Worm (Caenorhabditis elegans): ENCODE results near the gene F58F9.9.

The F58F9.9 gene

DNA sequence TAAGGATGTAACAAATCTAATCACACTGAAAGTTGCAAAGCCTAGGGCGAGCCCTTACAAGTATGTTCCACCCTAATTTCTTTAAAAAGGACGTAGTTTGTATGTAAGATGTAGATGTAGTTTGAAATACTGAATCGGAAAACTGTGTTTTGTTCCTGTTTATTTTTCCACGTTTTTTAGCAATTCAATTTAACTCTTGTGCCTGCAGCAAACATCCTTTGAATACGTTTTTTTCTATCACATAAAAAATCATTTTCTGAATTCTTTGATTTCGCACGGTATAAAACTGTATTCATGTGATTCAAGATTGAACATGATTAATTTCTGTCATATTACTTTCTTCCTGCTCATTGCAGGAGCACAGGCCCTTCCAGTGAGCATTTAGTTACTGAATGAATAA, at the start of gene F58F9.9:
Gene F58F9.9 (plus strand): TSS at position 301 of the 400 bp plus-strand sequence.
- TF ChIP-seq ztf-29 (GFP tag; IDR thresholded peaks at IDR 0.05) (no peak), cog-1 (tag; optimal IDR thresholded peaks at IDR 0.05) (no peak), ref-1 (GFP tag; conservative IDR thresholded peaks at IDR 0.05) (no peak), med-1 (GFP tag; optimal IDR thresholded peaks at IDR 0.05; ENCODE audit: insufficient read depth) (no peak), T22C8.4 (GFP tag; IDR thresholded peaks at IDR 0.05) (no peak), ztf-23 (GFP tag; IDR thresholded peaks at IDR 0.05) (no peak), klf-2 (GFP tag; conservative IDR thresholded peaks at IDR 0.05) (no peak), flt-1 (GFP tag; IDR thresholded peaks at IDR 0.05) (no peak), tab-1 (GFP tag; IDR thresholded peaks at IDR 0.05) (no peak)

DNA sequence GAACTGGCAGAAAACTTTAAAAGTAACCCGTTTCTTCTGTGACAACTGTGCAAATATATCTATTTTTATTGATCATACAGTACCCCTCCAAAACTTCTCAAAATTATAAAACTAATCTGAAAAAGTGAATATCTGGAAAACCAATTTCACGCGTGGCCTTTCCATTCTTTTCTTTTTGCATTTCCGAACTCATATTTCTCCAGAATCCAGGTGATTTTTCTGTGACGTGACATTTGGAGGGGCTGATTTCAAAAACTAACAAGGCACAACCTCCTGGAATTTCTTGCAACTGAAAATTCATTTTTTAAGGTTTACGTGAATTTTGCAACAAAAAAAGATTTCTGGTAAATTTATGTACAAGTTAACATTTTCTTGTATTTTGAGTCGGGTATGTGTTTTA, 39.8 kb upstream of the F58F9.9 start:
- no peak for TF ChIP-seq cog-1 (tag; optimal IDR thresholded peaks at IDR 0.05)
- no peak for TF ChIP-seq med-1 (GFP tag; optimal IDR thresholded peaks at IDR 0.05; ENCODE audit: insufficient read depth)
- no peak for TF ChIP-seq ref-1 (GFP tag; conservative IDR thresholded peaks at IDR 0.05)
- no peak for TF ChIP-seq flt-1 (GFP tag; IDR thresholded peaks at IDR 0.05)
- no peak for TF ChIP-seq ztf-23 (GFP tag; IDR thresholded peaks at IDR 0.05)

DNA sequence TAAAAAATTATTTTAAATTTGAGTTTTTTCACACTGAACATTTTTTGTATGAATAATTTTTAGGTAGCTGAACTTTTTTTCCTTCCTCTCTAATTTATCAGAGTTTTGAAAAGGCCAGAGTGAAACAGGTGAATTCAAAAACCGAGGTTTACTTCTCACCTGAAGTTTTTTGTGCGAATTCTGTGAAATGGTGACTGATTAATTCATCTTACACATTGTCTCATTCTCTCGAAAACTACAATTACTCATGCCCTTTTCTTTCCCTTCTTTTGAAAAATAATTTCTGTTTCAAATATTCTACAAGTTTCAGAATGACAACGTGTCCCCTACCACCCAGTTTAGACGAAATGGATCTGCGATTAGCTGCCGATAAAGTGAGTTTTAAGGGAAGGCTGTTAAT, 38.3 kb upstream of the F58F9.9 start, which contains the start of gene tkr-2:
Gene tkr-2 (plus strand): TSS at position 301 of the 400 bp plus-strand sequence.
- TF ChIP-seq ztf-29 (GFP tag; IDR thresholded peaks at IDR 0.05): no peak
- TF ChIP-seq ref-1 (GFP tag; conservative IDR thresholded peaks at IDR 0.05): no peak
- no peak for TF ChIP-seq med-1 (GFP tag; optimal IDR thresholded peaks at IDR 0.05; ENCODE audit: insufficient read depth)
- TF ChIP-seq ztf-23 (GFP tag; IDR thresholded peaks at IDR 0.05): no peak
- TF ChIP-seq T22C8.4 (GFP tag; IDR thresholded peaks at IDR 0.05): no peak
- no peak for TF ChIP-seq tab-1 (GFP tag; IDR thresholded peaks at IDR 0.05)
- no peak for TF ChIP-seq klf-2 (GFP tag; conservative IDR thresholded peaks at IDR 0.05)

DNA sequence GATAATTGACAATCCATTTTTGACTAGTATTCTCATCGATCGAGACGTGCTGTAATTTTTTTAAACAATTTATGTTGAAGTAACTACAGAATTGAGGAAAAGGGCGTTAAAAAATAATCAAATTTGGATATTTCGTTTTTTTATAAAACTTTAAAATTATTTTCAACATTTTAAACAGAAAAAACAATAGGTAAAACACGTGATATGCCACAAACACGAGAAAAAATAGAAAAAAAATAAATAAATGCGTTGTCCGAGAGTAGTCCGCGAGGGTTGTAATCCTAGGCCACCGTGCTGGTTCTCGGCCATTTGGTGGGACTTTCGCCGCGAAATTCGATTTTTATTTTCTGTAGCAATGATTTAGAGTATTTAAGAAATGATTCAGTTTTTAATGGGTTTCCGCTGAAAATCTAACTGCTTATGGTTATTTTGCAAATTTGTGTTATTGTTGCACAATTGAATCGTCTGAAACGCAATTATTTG, 33.8 kb upstream of the F58F9.9 start, which contains the start of gene C49A9.10:
Gene C49A9.10 (minus strand): TSS at position 51 of the 483 bp plus-strand sequence.
- TF ChIP-seq T22C8.4 (GFP tag; IDR thresholded peaks at IDR 0.05) (no peak), klf-2 (GFP tag; conservative IDR thresholded peaks at IDR 0.05) (peak; percentile 73), ztf-23 (GFP tag; IDR thresholded peaks at IDR 0.05) (peak; percentile 77), cog-1 (tag; optimal IDR thresholded peaks at IDR 0.05) (peak; percentile 20), flt-1 (GFP tag; IDR thresholded peaks at IDR 0.05) (peak; percentile 85)

DNA sequence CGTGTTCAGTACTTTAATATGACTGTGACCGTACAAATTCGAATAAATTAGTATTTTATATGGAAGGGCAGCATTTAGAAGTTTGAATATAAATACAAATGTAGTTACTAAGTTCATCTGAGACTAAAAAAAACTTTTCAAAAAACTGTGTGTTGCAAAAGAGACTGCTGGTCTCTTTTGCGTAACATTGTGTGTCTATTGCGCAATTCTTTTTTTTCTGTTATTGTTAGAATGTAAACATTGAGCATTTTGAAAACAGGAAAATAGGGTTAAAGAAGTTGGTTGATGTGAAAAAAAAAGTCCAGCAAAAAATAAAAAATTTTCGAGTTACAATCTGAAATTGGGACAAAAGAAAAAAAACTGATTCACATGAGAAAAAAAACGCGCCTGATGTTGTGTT, 30.8 kb upstream of the F58F9.9 start:
- TF ChIP-seq ztf-29 (GFP tag; IDR thresholded peaks at IDR 0.05) (no peak), T22C8.4 (GFP tag; IDR thresholded peaks at IDR 0.05) (no peak), tab-1 (GFP tag; IDR thresholded peaks at IDR 0.05) (no peak), ref-1 (GFP tag; conservative IDR thresholded peaks at IDR 0.05) (no peak), klf-2 (GFP tag; conservative IDR thresholded peaks at IDR 0.05) (no peak), flt-1 (GFP tag; IDR thresholded peaks at IDR 0.05) (no peak), cog-1 (tag; optimal IDR thresholded peaks at IDR 0.05) (no peak), med-1 (GFP tag; optimal IDR thresholded peaks at IDR 0.05; ENCODE audit: insufficient read depth) (no peak), ztf-23 (GFP tag; IDR thresholded peaks at IDR 0.05) (no peak)

DNA sequence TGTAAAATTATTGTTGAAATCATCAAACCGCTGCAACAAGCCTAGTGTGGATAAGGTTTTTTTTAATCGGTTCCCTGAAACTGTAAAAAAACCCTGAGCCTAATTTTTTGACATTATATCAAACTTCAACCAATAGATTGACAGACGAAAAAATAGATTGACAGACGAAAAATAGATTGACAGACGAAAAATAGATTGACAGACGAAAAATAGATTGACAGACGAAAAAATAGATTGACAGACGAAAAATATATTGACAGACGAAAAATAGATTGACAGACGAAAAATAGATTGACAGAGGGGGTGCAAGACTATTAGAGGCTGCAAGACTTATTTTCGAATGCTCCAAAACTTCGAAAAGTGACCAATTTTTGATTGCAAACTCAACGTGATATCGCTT, 30.1 kb upstream of the F58F9.9 start:
- 0 out of 2 replicates have a peak, but pooled peaks have one; percentile 8 for TF ChIP-seq klf-2 (GFP tag; conservative IDR thresholded peaks at IDR 0.05)
- peak; percentile 49; the same call in 1 of the 2 replicates for TF ChIP-seq ref-1 (GFP tag; conservative IDR thresholded peaks at IDR 0.05)

DNA sequence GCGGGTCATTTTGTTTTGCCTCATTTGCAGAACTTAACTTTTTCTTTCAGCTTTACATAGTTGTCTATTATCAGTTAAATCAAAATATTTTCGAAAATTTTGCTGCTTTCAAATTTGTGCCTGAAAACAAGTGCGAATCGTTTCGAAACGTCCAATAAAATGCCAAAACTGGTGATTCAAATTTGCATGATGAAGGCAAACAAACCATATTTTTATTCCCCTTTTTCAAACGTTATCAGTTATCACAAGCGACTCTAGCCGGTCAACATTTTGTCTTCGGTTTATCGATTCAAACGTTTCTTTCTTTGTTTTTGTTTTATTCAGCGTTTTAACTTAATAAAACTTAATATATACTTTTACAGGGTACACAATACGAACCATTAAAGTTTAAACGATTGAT, 29.5 kb upstream of the F58F9.9 start, which contains the start of the genes ugt-24 and C49A9.6:
Gene ugt-24 (minus strand): TSS at position 147 of the 400 bp plus-strand sequence.
Gene C49A9.6 (plus strand): TSS at position 363 of the 400 bp plus-strand sequence.
- TF ChIP-seq cog-1 (tag; optimal IDR thresholded peaks at IDR 0.05) (no peak), tab-1 (GFP tag; IDR thresholded peaks at IDR 0.05) (no peak), klf-2 (GFP tag; conservative IDR thresholded peaks at IDR 0.05) (no peak), ztf-23 (GFP tag; IDR thresholded peaks at IDR 0.05) (no peak), ref-1 (GFP tag; conservative IDR thresholded peaks at IDR 0.05) (no peak), flt-1 (GFP tag; IDR thresholded peaks at IDR 0.05) (no peak), T22C8.4 (GFP tag; IDR thresholded peaks at IDR 0.05) (no peak), ztf-29 (GFP tag; IDR thresholded peaks at IDR 0.05) (no peak), med-1 (GFP tag; optimal IDR thresholded peaks at IDR 0.05; ENCODE audit: insufficient read depth) (no peak)

DNA sequence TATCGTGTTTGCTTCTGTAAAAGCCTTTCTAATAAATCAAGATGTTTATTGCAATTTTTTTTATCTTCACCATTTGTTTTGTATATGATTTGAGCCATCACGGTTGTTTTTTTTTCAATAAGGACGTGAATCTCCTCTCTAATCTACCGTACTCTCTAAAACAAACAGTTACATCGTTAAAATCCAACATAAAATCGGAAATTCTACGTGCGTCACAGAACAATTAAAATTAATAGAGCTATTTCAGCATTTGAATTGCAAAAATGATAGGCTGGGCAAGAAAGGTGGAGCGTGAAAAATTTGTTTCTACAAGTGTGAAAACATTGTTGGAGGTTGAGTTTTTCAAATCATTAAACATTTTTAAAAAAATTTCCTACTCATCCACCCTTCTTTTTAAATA, 26.7 kb upstream of the F58F9.9 start, which contains the start of gene C49A9.5:
Gene C49A9.5 (plus strand): TSS at position 271 of the 400 bp plus-strand sequence.
- TF ChIP-seq ztf-29 (GFP tag; IDR thresholded peaks at IDR 0.05) (no peak), ztf-23 (GFP tag; IDR thresholded peaks at IDR 0.05) (no peak), tab-1 (GFP tag; IDR thresholded peaks at IDR 0.05) (no peak), T22C8.4 (GFP tag; IDR thresholded peaks at IDR 0.05) (no peak), flt-1 (GFP tag; IDR thresholded peaks at IDR 0.05) (no peak), klf-2 (GFP tag; conservative IDR thresholded peaks at IDR 0.05) (no peak), ref-1 (GFP tag; conservative IDR thresholded peaks at IDR 0.05) (no peak), med-1 (GFP tag; optimal IDR thresholded peaks at IDR 0.05; ENCODE audit: insufficient read depth) (no peak), cog-1 (tag; optimal IDR thresholded peaks at IDR 0.05) (no peak)

DNA sequence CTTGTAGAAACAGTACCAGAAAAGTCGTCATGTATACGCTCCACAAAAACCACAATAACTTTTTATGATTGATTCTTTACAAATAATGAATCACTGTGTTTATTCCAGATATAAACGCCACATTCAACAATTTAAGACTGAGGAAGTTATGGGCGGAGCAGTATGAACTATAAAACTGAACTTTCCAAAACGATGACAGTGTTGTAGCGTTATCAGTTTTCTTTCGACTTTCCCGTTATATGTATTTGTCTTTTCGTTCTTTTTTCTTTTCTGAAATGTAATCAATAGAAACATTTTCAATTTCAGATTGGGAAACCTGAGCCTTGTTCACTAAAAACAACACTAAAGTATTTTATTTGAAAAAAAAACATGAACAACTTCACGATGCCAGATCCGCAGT, 23.0 kb upstream of the F58F9.9 start, which contains the start of gene C49A9.9:
Gene C49A9.9 (plus strand): TSS at position 307 of the 400 bp plus-strand sequence.
- no peak for TF ChIP-seq ref-1 (GFP tag; conservative IDR thresholded peaks at IDR 0.05)
- no peak for TF ChIP-seq klf-2 (GFP tag; conservative IDR thresholded peaks at IDR 0.05)
- no peak for TF ChIP-seq med-1 (GFP tag; optimal IDR thresholded peaks at IDR 0.05; ENCODE audit: insufficient read depth)
- TF ChIP-seq flt-1 (GFP tag; IDR thresholded peaks at IDR 0.05): no peak
- no peak for TF ChIP-seq T22C8.4 (GFP tag; IDR thresholded peaks at IDR 0.05)
- TF ChIP-seq cog-1 (tag; optimal IDR thresholded peaks at IDR 0.05): no peak
- no peak for TF ChIP-seq tab-1 (GFP tag; IDR thresholded peaks at IDR 0.05)
- TF ChIP-seq ztf-23 (GFP tag; IDR thresholded peaks at IDR 0.05): no peak
- no peak for TF ChIP-seq ztf-29 (GFP tag; IDR thresholded peaks at IDR 0.05)

DNA sequence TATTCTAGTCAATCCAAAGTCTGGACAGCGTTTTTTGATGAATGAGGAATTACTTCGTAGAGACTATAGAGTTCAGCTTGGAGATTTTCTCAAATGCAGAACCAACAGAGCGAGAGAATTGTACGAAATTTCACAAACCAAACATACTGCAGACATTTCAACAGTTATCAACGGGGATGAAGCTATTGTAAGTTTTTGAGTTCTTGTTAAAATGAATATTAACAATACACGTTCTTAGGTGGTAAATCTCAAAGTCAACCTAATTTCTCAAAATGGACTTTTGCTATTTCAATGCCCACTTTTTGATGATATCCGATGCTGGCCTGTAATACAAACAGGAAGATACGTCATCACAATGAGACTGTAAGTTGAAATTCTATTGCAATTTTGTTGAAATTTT, 22.6 kb upstream of the F58F9.9 start:
- TF ChIP-seq cog-1 (tag; optimal IDR thresholded peaks at IDR 0.05) (no peak), tab-1 (GFP tag; IDR thresholded peaks at IDR 0.05) (no peak), klf-2 (GFP tag; conservative IDR thresholded peaks at IDR 0.05) (no peak), flt-1 (GFP tag; IDR thresholded peaks at IDR 0.05) (no peak), med-1 (GFP tag; optimal IDR thresholded peaks at IDR 0.05; ENCODE audit: insufficient read depth) (no peak), ztf-23 (GFP tag; IDR thresholded peaks at IDR 0.05) (no peak)

All from whole organism, midembryonic.